Worm (Caenorhabditis elegans) whole organism, midembryonic: ENCODE measurements around the gene srg-1.

Source experiments
- med-1 ChIP-seq: sonication (generic microtip); optimal IDR thresholded peaks from 2 replicates; lab custom pipeline; 2017; ENCODE audit warnings: missing genetic modification characterization, mild to moderate bottlenecking, missing compliant biosample characterization, antibody characterized with exemption, missing genetic modification reagents; ENCODE audit not compliant: insufficient read depth
- ztf-29 ChIP-seq: fragments of 200-800 bp; sonication (Bioruptor generic); IDR thresholded peaks from 2 replicates; pipeline ENCODE4 v1.3.6; 2022; ENCODE audit warnings: missing genetic modification reagents, missing genetic modification characterization, missing compliant biosample characterization

DNA sequence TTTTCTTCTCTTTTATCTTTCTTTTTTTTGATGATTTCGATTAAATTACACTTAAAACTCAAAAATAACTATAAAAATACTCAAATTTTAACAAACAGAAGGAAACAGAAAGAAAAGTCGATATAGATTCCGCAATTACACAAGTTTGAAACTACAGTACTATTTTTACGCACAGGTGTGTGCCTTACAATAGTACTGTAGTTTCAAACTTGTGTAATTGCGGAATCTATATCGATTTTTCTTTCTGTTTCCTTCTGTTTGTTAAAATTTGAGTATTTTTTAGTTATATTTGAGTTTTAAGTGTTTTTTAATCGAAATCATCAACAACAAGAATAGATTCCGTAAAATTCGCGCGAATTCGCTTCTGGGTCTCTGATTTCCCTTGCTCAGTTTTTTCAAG is 24.9 kb upstream of the srg-1 start:
- TF ChIP-seq ztf-29 (GFP tag; lab: Robert Waterston, UW) (no peak), med-1 (GFP tag; lab: Kevin White, UChicago) (no peak)
